Fruit fly (Drosophila melanogaster) whole organism: ENCODE data around the gene CG4553.

Source experiments
- pan ChIP-seq: fragments of >200 bp; optimal IDR thresholded peaks from 2 replicates; lab custom pipeline; 2017
- psq ChIP-seq: fragments of >200 bp; optimal IDR thresholded peaks from 2 replicates; lab custom pipeline; 2017

dm6 chr3R:25448318-25448717 lies 28.4 kb downstream of the CG4553 start:
- TF ChIP-seq psq (lab: Kevin White, UChicago) (no peak), pan (lab: Kevin White, UChicago) (no peak)
